Worm (Caenorhabditis elegans) whole organism, early embryonic: ENCODE data around the gene Y105C5B.17.

Source experiments
- ama-1 ChIP-seq: fragments of 150-350 bp; optimal IDR thresholded peaks from 2 replicates; lab custom pipeline; 2014
- flt-1 ChIP-seq: fragments of 200-800 bp; sonication (Bioruptor generic); IDR thresholded peaks from 2 replicates; pipeline ENCODE4 v1.3.6; 2022; ENCODE audit warnings: missing genetic modification characterization, missing compliant biosample characterization
- hmbx-1 ChIP-seq: sonication (generic microtip); optimal IDR thresholded peaks from 2 replicates; lab custom pipeline; 2016; ENCODE audit warnings: mild to moderate bottlenecking, missing genetic modification characterization, missing compliant biosample characterization
- hnd-1 ChIP-seq: sonication (generic microtip); optimal IDR thresholded peaks from 2 replicates; lab custom pipeline; 2016; ENCODE audit warnings: missing genetic modification characterization, missing compliant biosample characterization
- scrt-1 ChIP-seq: fragments of 200-800 bp; sonication (Bioruptor generic); IDR thresholded peaks from 2 replicates; pipeline ENCODE4 v1.3.6; 2022; ENCODE audit warnings: missing genetic modification characterization, missing compliant biosample characterization
- sea-1 ChIP-seq: fragments of 200-800 bp; sonication (Bioruptor generic); conservative IDR thresholded peaks from 2 replicates; pipeline ENCODE4 v1.3.6; 2022; ENCODE audit warnings: missing genetic modification characterization, missing compliant biosample characterization
- tbx-11 ChIP-seq: fragments of 200-800 bp; sonication (Bioruptor generic); IDR thresholded peaks from 2 replicates; pipeline ENCODE4 v1.3.6; 2022; ENCODE audit warnings: missing genetic modification characterization, missing compliant biosample characterization
- tra-4 ChIP-seq: sonication (generic microtip); optimal IDR thresholded peaks from 2 replicates; lab custom pipeline; 2017; ENCODE audit warnings: missing genetic modification characterization, missing compliant biosample characterization

DNA sequence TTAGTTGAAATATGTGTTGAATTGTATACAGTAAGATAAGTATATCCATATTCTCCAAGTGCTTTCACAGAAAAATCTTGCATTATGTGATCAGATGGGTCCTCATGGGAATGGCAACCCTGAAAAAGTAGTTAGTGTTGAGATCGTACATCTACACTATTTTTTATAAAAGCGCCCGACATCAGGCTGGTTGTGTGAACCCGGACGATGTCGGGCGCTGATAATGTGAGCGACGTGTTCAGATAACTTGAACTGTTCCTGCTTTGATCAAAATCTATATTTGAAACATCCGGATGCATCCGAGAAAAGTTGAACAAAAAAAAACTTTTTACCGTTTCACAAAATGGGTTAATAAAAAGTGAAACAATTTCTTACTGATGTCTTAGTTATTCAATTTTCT is 47.8 kb upstream of the Y105C5B.17 start:
- TF ChIP-seq hmbx-1 (tag; lab: Kevin White, UChicago): no peak
- TF ChIP-seq ama-1 (lab: Kevin White, UChicago): no peak
- no peak for TF ChIP-seq tra-4 (tag; lab: Kevin White, UChicago)
- no peak for TF ChIP-seq flt-1
- TF ChIP-seq scrt-1 (GFP tag; lab: Robert Waterston, UW): no peak
- TF ChIP-seq tbx-11 (GFP tag; lab: Robert Waterston, UW): no peak
- TF ChIP-seq hnd-1: no peak
- TF ChIP-seq sea-1: no peak
